Worm (Caenorhabditis elegans) whole organism, L3 larva: Measurements from ENCODE around the gene tlp-1.

Experiments
- R02D3.7 ChIP-seq: fragments of 150-350 bp; optimal IDR thresholded peaks from 2 replicates; lab custom pipeline; 2014; ENCODE audit warnings: missing biosample characterization, missing genetic modification characterization
- ZK546.5 ChIP-seq: sonication (generic microtip); optimal IDR thresholded peaks from 2 replicates; lab custom pipeline; 2017; ENCODE audit warnings: missing biosample characterization, missing genetic modification characterization
- aly-2 ChIP-seq: fragments of 150-350 bp; optimal IDR thresholded peaks from 2 replicates; lab custom pipeline; 2014; ENCODE audit warnings: missing biosample characterization, missing genetic modification characterization
- ceh-16 ChIP-seq: sonication (generic microtip); optimal IDR thresholded peaks from 2 replicates; lab custom pipeline; 2017; ENCODE audit warnings: missing biosample characterization, missing genetic modification characterization
- ceh-28 ChIP-seq: fragments of 150-350 bp; optimal IDR thresholded peaks from 2 replicates; lab custom pipeline; 2014; ENCODE audit warnings: missing biosample characterization, missing genetic modification reagents, missing genetic modification characterization
- ceh-82 ChIP-seq: fragments of 150-350 bp; optimal IDR thresholded peaks from 2 replicates; lab custom pipeline; 2014; ENCODE audit warnings: missing biosample characterization, missing genetic modification characterization
- daf-12 ChIP-seq: fragments of 150-350 bp; optimal IDR thresholded peaks from 2 replicates; lab custom pipeline; 2014; ENCODE audit warnings: missing biosample characterization, missing genetic modification reagents, missing genetic modification characterization
- egl-27 ChIP-seq: sonication (generic microtip); optimal IDR thresholded peaks from 4 replicates; lab custom pipeline; 2017; ENCODE audit warnings: missing biosample characterization, missing genetic modification reagents, missing genetic modification characterization
- elt-1 ChIP-seq: fragments of 150-350 bp; optimal IDR thresholded peaks from 2 replicates; lab custom pipeline; 2014; ENCODE audit warnings: missing biosample characterization, missing genetic modification characterization
- hmg-11 ChIP-seq: sonication (generic microtip); optimal IDR thresholded peaks from 2 replicates; lab custom pipeline; 2016; ENCODE audit warnings: missing genetic modification characterization, missing compliant biosample characterization
- jun-1 ChIP-seq: fragments of 150-350 bp; optimal IDR thresholded peaks from 2 replicates; lab custom pipeline; 2014; ENCODE audit warnings: missing biosample characterization, missing genetic modification reagents, missing genetic modification characterization
- lin-15B ChIP-seq: fragments of 150-350 bp; optimal IDR thresholded peaks from 2 replicates; lab custom pipeline; 2014; ENCODE audit warnings: missing biosample characterization, missing genetic modification characterization
- lin-39 ChIP-seq: fragments of 150-350 bp; optimal IDR thresholded peaks from 2 replicates; lab custom pipeline; 2018; ENCODE audit warnings: missing biosample characterization, missing genetic modification reagents, missing genetic modification characterization
- lsy-12 ChIP-seq: sonication (generic microtip); optimal IDR thresholded peaks from 2 replicates; lab custom pipeline; 2016; ENCODE audit warnings: mild to moderate bottlenecking, missing genetic modification characterization, missing compliant biosample characterization
- mml-1 ChIP-seq: fragments of 150-350 bp; sonication (generic microtip); optimal IDR thresholded peaks from 3 replicates; lab custom pipeline; 2014; ENCODE audit warnings: missing biosample characterization, missing genetic modification characterization
- nfya-1 ChIP-seq: sonication (generic microtip); optimal IDR thresholded peaks from 2 replicates; lab custom pipeline; 2017; ENCODE audit warnings: missing genetic modification characterization, mild to moderate bottlenecking, missing compliant biosample characterization, antibody characterized with exemption, moderate library complexity; ENCODE audit not compliant: insufficient read depth
- nhr-23 ChIP-seq: fragments of 150-350 bp; optimal IDR thresholded peaks from 2 replicates; lab custom pipeline; 2014; ENCODE audit warnings: missing biosample characterization, missing genetic modification reagents, missing genetic modification characterization
- nhr-237 ChIP-seq: fragments of 150-350 bp; optimal IDR thresholded peaks from 2 replicates; lab custom pipeline; 2014; ENCODE audit warnings: missing biosample characterization, missing genetic modification characterization
- nhr-28 ChIP-seq: fragments of 150-350 bp; optimal IDR thresholded peaks from 2 replicates; lab custom pipeline; 2014; ENCODE audit warnings: missing biosample characterization, missing genetic modification characterization
- nhr-43 ChIP-seq: sonication (generic microtip); optimal IDR thresholded peaks from 2 replicates; lab custom pipeline; 2016; ENCODE audit warnings: mild to moderate bottlenecking, missing genetic modification characterization, missing compliant biosample characterization; ENCODE audit not compliant: poor library complexity, severe bottlenecking
- nhr-67 ChIP-seq: fragments of 150-350 bp; optimal IDR thresholded peaks from 2 replicates; lab custom pipeline; 2014; ENCODE audit warnings: missing biosample characterization, missing genetic modification characterization
- nhr-76 ChIP-seq: fragments of 150-350 bp; sonication (generic microtip); optimal IDR thresholded peaks from 5 replicates; lab custom pipeline; 2014; ENCODE audit warnings: missing biosample characterization, missing genetic modification characterization
- pqm-1 ChIP-seq: fragments of 150-350 bp; optimal IDR thresholded peaks from 2 replicates; lab custom pipeline; 2017; ENCODE audit warnings: missing biosample characterization, missing genetic modification characterization, inconsistent platforms
- sea-2 ChIP-seq: fragments of 150-350 bp; sonication (generic microtip); optimal IDR thresholded peaks from 4 replicates; lab custom pipeline; 2014; ENCODE audit warnings: missing biosample characterization, missing genetic modification reagents, missing genetic modification characterization
- skn-1 ChIP-seq: fragments of 150-350 bp; optimal IDR thresholded peaks from 2 replicates; lab custom pipeline; 2014; ENCODE audit warnings: missing biosample characterization, missing genetic modification characterization
- snpc-4 ChIP-seq: fragments of 150-350 bp; optimal IDR thresholded peaks from 2 replicates; lab custom pipeline; 2014; ENCODE audit warnings: missing biosample characterization, missing genetic modification characterization
- tbx-2 ChIP-seq: sonication (generic microtip); optimal IDR thresholded peaks from 2 replicates; lab custom pipeline; 2016; ENCODE audit warnings: mild to moderate bottlenecking, missing genetic modification characterization, missing compliant biosample characterization
- unc-39 ChIP-seq: sonication (generic microtip); optimal IDR thresholded peaks from 4 replicates; lab custom pipeline; 2017; ENCODE audit warnings: missing biosample characterization, missing genetic modification characterization
- unc-62 ChIP-seq: fragments of 150-350 bp; sonication (generic microtip); optimal IDR thresholded peaks from 4 replicates; lab custom pipeline; 2014; ENCODE audit warnings: missing biosample characterization, missing genetic modification reagents, missing genetic modification characterization
- ztf-11 ChIP-seq: fragments of 150-350 bp; optimal IDR thresholded peaks from 2 replicates; lab custom pipeline; 2014; ENCODE audit warnings: missing biosample characterization, missing genetic modification characterization

Gene tlp-1

DNA sequence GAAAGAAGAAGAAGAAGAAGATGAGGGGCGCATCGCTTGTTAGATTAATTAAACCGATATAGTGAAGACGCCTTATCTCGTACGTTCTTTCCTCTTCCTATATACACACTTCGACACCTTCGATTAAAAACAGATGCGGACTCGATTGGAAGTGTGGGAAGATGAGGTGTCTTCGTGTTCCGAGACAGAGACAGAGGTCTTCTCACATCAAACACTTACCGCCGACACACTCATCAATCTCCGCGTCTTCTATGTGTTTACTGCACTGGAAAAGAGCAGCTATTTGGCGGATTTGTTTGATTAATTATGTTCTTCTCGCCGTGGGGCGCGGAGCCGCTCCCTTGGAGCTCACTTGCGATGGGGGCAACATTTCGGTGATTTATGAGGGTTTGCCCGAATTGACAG is 4.5 kb downstream of the tlp-1 start (continued):
- TF ChIP-seq ceh-28 (tag; lab: Kevin White, UChicago), result no peak
- no peak for TF ChIP-seq ceh-16 (tag; lab: Kevin White, UChicago)
- no peak for TF ChIP-seq nhr-76 (tag; lab: Kevin White, UChicago)
- TF ChIP-seq pqm-1 (tag; lab: Kevin White, UChicago), result no peak

DNA sequence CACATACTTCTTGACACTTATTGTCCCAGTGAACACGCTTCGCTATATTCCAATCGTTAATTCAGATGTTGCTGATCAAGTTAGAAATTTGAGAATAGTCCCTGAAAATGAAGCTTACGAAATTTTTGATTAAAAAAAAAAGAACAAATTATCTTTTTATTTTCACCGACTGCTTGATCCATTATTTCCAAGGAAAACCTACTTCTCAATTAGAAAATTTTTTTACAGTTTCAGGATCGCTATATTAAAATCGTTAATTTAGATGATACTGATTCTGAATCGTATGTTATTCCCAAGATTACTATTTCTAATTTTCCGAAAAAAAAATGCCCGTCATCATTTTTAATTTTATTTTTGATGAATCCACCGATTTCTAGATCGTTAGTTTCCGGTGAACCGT is 5.3 kb downstream of the tlp-1 start, which contains the start of gene T23G4.127:
Gene T23G4.127 (minus strand): TSS at position 101 of the 400 bp plus-strand sequence.
- TF ChIP-seq R02D3.7, result no peak
- no peak for TF ChIP-seq ceh-16 (tag; lab: Kevin White, UChicago)
- TF ChIP-seq tbx-2, result no peak

DNA sequence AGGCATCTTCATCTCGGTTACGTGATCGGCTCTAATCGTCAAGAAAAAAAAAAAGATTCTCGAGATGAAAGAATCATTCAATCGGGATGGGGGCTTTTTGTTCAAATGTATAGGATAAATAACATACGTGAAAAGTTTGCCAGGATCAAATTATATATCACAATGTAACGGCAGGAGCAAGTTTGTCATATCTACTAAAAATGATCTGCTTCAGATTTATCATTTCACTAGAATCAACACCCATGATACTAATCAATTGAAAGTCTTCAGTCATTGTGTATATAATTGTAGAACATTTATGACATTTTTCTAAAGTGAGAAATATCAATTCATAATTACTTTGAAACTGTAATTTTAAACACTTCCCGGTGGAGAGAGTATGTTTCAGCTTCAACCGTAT is 7.0 kb downstream of the tlp-1 start:
- TF ChIP-seq lin-15B (tag; lab: Kevin White, UChicago), result no peak
- peak; percentile 3 for TF ChIP-seq nfya-1

DNA sequence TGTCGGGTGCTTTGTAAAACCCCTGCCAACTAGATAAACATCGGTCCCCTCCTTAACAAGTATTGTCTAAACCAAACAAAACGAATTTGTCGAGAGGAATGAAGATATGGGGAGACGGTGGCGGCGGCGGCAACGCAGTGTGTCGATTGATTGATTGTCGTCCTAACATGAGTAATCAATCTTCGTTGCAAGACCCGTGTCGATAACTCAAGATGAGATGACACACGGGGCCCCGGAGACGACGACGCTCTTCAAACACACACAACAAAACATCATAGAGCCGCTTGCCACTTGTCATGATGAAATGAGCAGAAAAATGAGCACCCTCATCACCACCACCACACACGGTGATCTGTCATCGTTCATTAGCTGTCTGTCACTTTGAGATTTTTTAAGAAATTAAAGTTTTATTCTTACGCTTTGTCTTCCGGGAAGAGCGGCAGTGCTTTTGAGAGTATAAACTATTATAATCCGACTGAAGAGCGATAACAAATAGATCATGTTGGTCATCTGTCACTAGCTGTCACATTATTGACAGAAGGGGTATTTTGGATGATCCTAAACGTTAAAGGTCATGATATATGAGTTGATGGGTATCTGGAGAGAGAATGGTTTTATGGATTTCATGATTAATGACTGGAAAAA is 8.0 kb downstream of the tlp-1 start:
- TF ChIP-seq nfya-1 (peak; percentile 35), hmg-11 (tag; lab: Kevin White, UChicago) (peak; percentile 12), ceh-28 (tag; lab: Kevin White, UChicago) (peak; percentile 42), snpc-4 (peak; percentile 1), unc-62 (peak; percentile 98), nhr-67 (tag; lab: Kevin White, UChicago) (no peak), lin-39 (tag; lab: Kevin White, UChicago) (peak; percentile 99), ztf-11 (tag; lab: Kevin White, UChicago) (no peak), elt-1 (tag; lab: Kevin White, UChicago) (peak; percentile 28), unc-39 (tag; lab: Kevin White, UChicago) (no peak)
- TF ChIP-seq, all 47 proteins: peak for 7

- TF ChIP-seq nhr-43 (no peak), nhr-237 (no peak)
Observed at ce11 chrIV:13695302-13695701, 8.6 kb downstream of the tlp-1 start.

DNA sequence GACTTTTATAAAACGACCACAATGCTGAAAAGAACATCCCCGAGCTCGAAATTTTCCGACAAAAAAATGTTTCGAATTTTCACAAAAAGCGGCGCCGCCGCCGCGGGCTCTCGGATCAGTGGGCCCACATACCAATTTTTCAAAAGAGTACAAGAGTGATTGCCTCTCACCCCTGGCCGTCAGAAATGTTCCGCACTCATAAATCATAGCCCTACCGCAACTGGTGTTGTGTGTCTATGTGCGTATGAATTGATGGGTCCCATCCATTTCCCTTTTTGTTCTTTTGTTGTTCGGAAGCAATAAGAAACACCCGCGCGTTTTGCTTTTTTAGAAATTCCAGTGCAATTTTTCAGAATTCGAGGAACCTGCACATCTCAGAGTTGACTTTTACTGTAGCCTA is 9.3 kb downstream of the tlp-1 start:
- TF ChIP-seq unc-62, result peak; percentile 85
- no peak for TF ChIP-seq lsy-12 (tag; lab: Kevin White, UChicago)
- TF ChIP-seq nhr-23 (tag; lab: Kevin White, UChicago), result no peak
- TF ChIP-seq elt-1 (tag; lab: Kevin White, UChicago), result peak; percentile 48
- TF ChIP-seq hmg-11 (tag; lab: Kevin White, UChicago), result peak; percentile 7
- TF ChIP-seq lin-39 (tag; lab: Kevin White, UChicago), result peak; percentile 96
- peak; percentile 37 for TF ChIP-seq nfya-1
- TF ChIP-seq, all 47 proteins: peak for 5

ce11 chrIV:13693976-13694375 is 9.9 kb downstream of the tlp-1 start:
- TF ChIP-seq ZK546.5 (tag; lab: Kevin White, UChicago) (no peak), nhr-23 (tag; lab: Kevin White, UChicago) (no peak), daf-12 (no peak), egl-27 (tag; lab: Kevin White, UChicago) (no peak), lin-15B (tag; lab: Kevin White, UChicago) (no peak), mml-1 (tag; lab: Kevin White, UChicago) (no peak), elt-1 (tag; lab: Kevin White, UChicago) (no peak), lin-39 (tag; lab: Kevin White, UChicago) (no peak), ceh-82 (tag; lab: Kevin White, UChicago) (no peak), aly-2 (tag; lab: Kevin White, UChicago) (no peak), sea-2 (GFP tag; lab: Kevin White, UChicago) (no peak), unc-39 (tag; lab: Kevin White, UChicago) (no peak), R02D3.7 (no peak), nhr-237 (no peak), skn-1 (no peak), unc-62 (no peak), ztf-11 (tag; lab: Kevin White, UChicago) (no peak), jun-1 (no peak), nhr-28 (tag; lab: Kevin White, UChicago) (no peak)
